Worm (Caenorhabditis elegans) whole organism, L3 larva: ENCODE measurements around the gene ZK507.1.

ENCODE experiments used
- R02D3.7 ChIP-seq: fragments of 150-350 bp; optimal IDR thresholded peaks from 2 replicates; lab custom pipeline; 2014; ENCODE audit warnings: missing biosample characterization, missing genetic modification characterization
- aly-2 ChIP-seq: fragments of 150-350 bp; optimal IDR thresholded peaks from 2 replicates; lab custom pipeline; 2014; ENCODE audit warnings: missing biosample characterization, missing genetic modification characterization
- ama-1 ChIP-seq: fragments of 150-350 bp; optimal IDR thresholded peaks from 2 replicates; lab custom pipeline; 2018
- ceh-16 ChIP-seq: sonication (generic microtip); optimal IDR thresholded peaks from 2 replicates; lab custom pipeline; 2017; ENCODE audit warnings: missing biosample characterization, missing genetic modification characterization
- ceh-9 ChIP-seq: sonication (generic microtip); optimal IDR thresholded peaks from 2 replicates; lab custom pipeline; 2018; ENCODE audit warnings: missing biosample characterization, missing genetic modification characterization
- daf-12 ChIP-seq: fragments of 150-350 bp; optimal IDR thresholded peaks from 2 replicates; lab custom pipeline; 2014; ENCODE audit warnings: missing biosample characterization, missing genetic modification reagents, missing genetic modification characterization
- elt-1 ChIP-seq: fragments of 150-350 bp; optimal IDR thresholded peaks from 2 replicates; lab custom pipeline; 2014; ENCODE audit warnings: missing biosample characterization, missing genetic modification characterization
- elt-2 ChIP-seq: sonication (generic microtip); optimal IDR thresholded peaks from 2 replicates; lab custom pipeline; 2016; ENCODE audit warnings: missing genetic modification reagents, mild to moderate bottlenecking, missing genetic modification characterization, missing compliant biosample characterization
- elt-3 ChIP-seq, 3 experiments: fragments of 150-350 bp in 1 of 3; sonication (generic microtip) in 2 of 3; optimal IDR thresholded peaks; 2 replicates in 2 of 3; 4 replicates in 1 of 3; lab custom pipeline; 2014 to 2017; ENCODE audit warnings: missing biosample characterization in 3 of 3, missing genetic modification characterization in 3 of 3
- eor-1 ChIP-seq, 2 experiments: fragments of 150-350 bp; optimal IDR thresholded peaks; 2 replicates each; lab custom pipeline; 2014 to 2018; ENCODE audit warnings: missing biosample characterization in 2 of 2, missing genetic modification characterization in 2 of 2
- fkh-2 ChIP-seq: fragments of 150-350 bp; optimal IDR thresholded peaks from 2 replicates; lab custom pipeline; 2014; ENCODE audit warnings: missing biosample characterization, missing genetic modification reagents, missing genetic modification characterization
- fos-1 ChIP-seq: fragments of 150-350 bp; optimal IDR thresholded peaks from 2 replicates; lab custom pipeline; 2014; ENCODE audit warnings: missing biosample characterization, missing genetic modification characterization
- hmg-11 ChIP-seq: sonication (generic microtip); optimal IDR thresholded peaks from 2 replicates; lab custom pipeline; 2016; ENCODE audit warnings: missing genetic modification characterization, missing compliant biosample characterization
- jun-1 ChIP-seq: fragments of 150-350 bp; optimal IDR thresholded peaks from 2 replicates; lab custom pipeline; 2014; ENCODE audit warnings: missing biosample characterization, missing genetic modification reagents, missing genetic modification characterization
- lin-15B ChIP-seq: fragments of 150-350 bp; optimal IDR thresholded peaks from 2 replicates; lab custom pipeline; 2014; ENCODE audit warnings: missing biosample characterization, missing genetic modification characterization
- lin-39 ChIP-seq: fragments of 150-350 bp; optimal IDR thresholded peaks from 2 replicates; lab custom pipeline; 2018; ENCODE audit warnings: missing biosample characterization, missing genetic modification reagents, missing genetic modification characterization
- lsy-12 ChIP-seq: sonication (generic microtip); optimal IDR thresholded peaks from 2 replicates; lab custom pipeline; 2016; ENCODE audit warnings: mild to moderate bottlenecking, missing genetic modification characterization, missing compliant biosample characterization
- mdl-1 ChIP-seq: fragments of 150-350 bp; optimal IDR thresholded peaks from 2 replicates; lab custom pipeline; 2014; ENCODE audit warnings: missing biosample characterization, missing genetic modification characterization
- mml-1 ChIP-seq: fragments of 150-350 bp; sonication (generic microtip); optimal IDR thresholded peaks from 3 replicates; lab custom pipeline; 2014; ENCODE audit warnings: missing biosample characterization, missing genetic modification characterization
- nfya-1 ChIP-seq: sonication (generic microtip); optimal IDR thresholded peaks from 2 replicates; lab custom pipeline; 2017; ENCODE audit warnings: missing genetic modification characterization, mild to moderate bottlenecking, missing compliant biosample characterization, antibody characterized with exemption, moderate library complexity; ENCODE audit not compliant: insufficient read depth
- nhr-11 ChIP-seq: fragments of 150-350 bp; optimal IDR thresholded peaks from 2 replicates; lab custom pipeline; 2014; ENCODE audit warnings: missing biosample characterization, missing genetic modification characterization
- nhr-12 ChIP-seq: fragments of 150-350 bp; optimal IDR thresholded peaks from 2 replicates; lab custom pipeline; 2014; ENCODE audit warnings: missing biosample characterization, missing genetic modification characterization
- nhr-23 ChIP-seq: fragments of 150-350 bp; optimal IDR thresholded peaks from 2 replicates; lab custom pipeline; 2014; ENCODE audit warnings: missing biosample characterization, missing genetic modification reagents, missing genetic modification characterization
- nhr-237 ChIP-seq: fragments of 150-350 bp; optimal IDR thresholded peaks from 2 replicates; lab custom pipeline; 2014; ENCODE audit warnings: missing biosample characterization, missing genetic modification characterization
- nhr-25 ChIP-seq: sonication (generic microtip); optimal IDR thresholded peaks from 2 replicates; lab custom pipeline; 2017; ENCODE audit warnings: missing biosample characterization, missing genetic modification characterization
- nhr-28 ChIP-seq: fragments of 150-350 bp; optimal IDR thresholded peaks from 2 replicates; lab custom pipeline; 2014; ENCODE audit warnings: missing biosample characterization, missing genetic modification characterization
- nhr-43 ChIP-seq: sonication (generic microtip); optimal IDR thresholded peaks from 2 replicates; lab custom pipeline; 2016; ENCODE audit warnings: mild to moderate bottlenecking, missing genetic modification characterization, missing compliant biosample characterization; ENCODE audit not compliant: poor library complexity, severe bottlenecking
- nhr-67 ChIP-seq: fragments of 150-350 bp; optimal IDR thresholded peaks from 2 replicates; lab custom pipeline; 2014; ENCODE audit warnings: missing biosample characterization, missing genetic modification characterization
- nhr-76 ChIP-seq: fragments of 150-350 bp; sonication (generic microtip); optimal IDR thresholded peaks from 5 replicates; lab custom pipeline; 2014; ENCODE audit warnings: missing biosample characterization, missing genetic modification characterization
- nhr-77 ChIP-seq: fragments of 150-350 bp; optimal IDR thresholded peaks from 2 replicates; lab custom pipeline; 2014; ENCODE audit warnings: missing biosample characterization, missing genetic modification characterization
- pha-4 ChIP-seq: fragments of 150-350 bp; optimal IDR thresholded peaks from 2 replicates; lab custom pipeline; 2014; ENCODE audit warnings: missing biosample characterization, missing genetic modification reagents, missing genetic modification characterization
- pqm-1 ChIP-seq: fragments of 150-350 bp; optimal IDR thresholded peaks from 2 replicates; lab custom pipeline; 2017; ENCODE audit warnings: missing biosample characterization, missing genetic modification characterization, inconsistent platforms
- sea-2 ChIP-seq: fragments of 150-350 bp; sonication (generic microtip); optimal IDR thresholded peaks from 4 replicates; lab custom pipeline; 2014; ENCODE audit warnings: missing biosample characterization, missing genetic modification reagents, missing genetic modification characterization
- skn-1 ChIP-seq: fragments of 150-350 bp; optimal IDR thresholded peaks from 2 replicates; lab custom pipeline; 2014; ENCODE audit warnings: missing biosample characterization, missing genetic modification characterization
- snpc-4 ChIP-seq: fragments of 150-350 bp; optimal IDR thresholded peaks from 2 replicates; lab custom pipeline; 2014; ENCODE audit warnings: missing biosample characterization, missing genetic modification characterization
- tbx-2 ChIP-seq: sonication (generic microtip); optimal IDR thresholded peaks from 2 replicates; lab custom pipeline; 2016; ENCODE audit warnings: mild to moderate bottlenecking, missing genetic modification characterization, missing compliant biosample characterization
- unc-39 ChIP-seq: sonication (generic microtip); optimal IDR thresholded peaks from 4 replicates; lab custom pipeline; 2017; ENCODE audit warnings: missing biosample characterization, missing genetic modification characterization
- ztf-11 ChIP-seq: fragments of 150-350 bp; optimal IDR thresholded peaks from 2 replicates; lab custom pipeline; 2014; ENCODE audit warnings: missing biosample characterization, missing genetic modification characterization
- ztf-4 ChIP-seq: fragments of 150-350 bp; optimal IDR thresholded peaks from 2 replicates; lab custom pipeline; 2014; ENCODE audit warnings: missing biosample characterization, missing genetic modification characterization

ZK507.1 gene

DNA sequence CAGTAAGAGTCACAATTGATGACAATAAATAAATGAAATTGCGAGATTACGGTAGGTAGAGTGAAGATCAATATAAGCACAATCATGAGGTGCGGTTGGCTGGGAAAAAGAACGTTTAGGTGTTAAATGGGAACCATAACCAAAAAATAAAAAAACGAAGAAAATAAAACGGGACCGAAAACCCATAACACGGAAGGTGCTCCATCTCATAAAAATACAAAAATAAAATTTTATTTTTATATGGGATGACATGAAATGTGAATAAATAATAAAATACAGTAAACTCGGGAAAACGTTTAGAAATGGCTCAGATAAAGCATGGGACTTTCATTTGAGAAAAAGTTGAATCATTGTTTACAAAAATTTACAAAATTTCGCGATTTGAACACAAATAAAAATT lies 25.6 kb downstream of the ZK507.1 start, which contains the start of gene F02A9.7:
TSS of gene F02A9.7 (minus strand) at position 101 of the 400 bp plus-strand sequence.
- no peak for TF ChIP-seq eor-1 (tag; optimal IDR thresholded peaks at IDR 0.05; lab: Kevin White, UChicago)
- no peak for TF ChIP-seq nhr-43 (tag; lab: Kevin White, UChicago)
- TF ChIP-seq, all 47 proteins: peak for 0

DNA sequence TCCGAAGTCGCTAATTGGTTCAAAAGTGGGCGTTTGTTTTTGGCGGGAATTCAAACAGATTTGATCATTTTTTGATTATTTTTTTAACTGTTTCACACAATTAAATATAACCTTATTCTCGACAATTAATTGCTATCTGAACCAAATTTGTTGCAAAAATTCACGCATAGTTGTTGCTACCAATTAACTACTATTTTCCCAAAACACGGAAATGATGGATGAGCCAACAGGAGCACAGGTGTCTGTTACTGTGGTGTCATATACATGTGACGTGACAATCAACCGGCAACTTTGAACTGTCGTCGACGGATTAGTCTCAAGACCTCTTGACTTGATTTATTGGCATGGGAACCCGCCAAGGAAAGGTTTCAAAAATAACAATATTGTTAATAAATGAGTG lies 28.4 kb downstream of the ZK507.1 start:
- TF ChIP-seq elt-2 (tag; lab: Kevin White, UChicago) (no peak), pha-4 (tag; lab: Kevin White, UChicago) (no peak), nhr-67 (tag; lab: Kevin White, UChicago) (no peak), nhr-28 (tag; lab: Kevin White, UChicago) (no peak), nhr-76 (no peak), ztf-11 (tag; lab: Kevin White, UChicago) (no peak), fkh-2 (tag; lab: Kevin White, UChicago) (no peak), nhr-77 (no peak), ama-1 (lab: Kevin White, UChicago) (no peak)
- TF ChIP-seq, all 47 proteins: peak for 0

DNA sequence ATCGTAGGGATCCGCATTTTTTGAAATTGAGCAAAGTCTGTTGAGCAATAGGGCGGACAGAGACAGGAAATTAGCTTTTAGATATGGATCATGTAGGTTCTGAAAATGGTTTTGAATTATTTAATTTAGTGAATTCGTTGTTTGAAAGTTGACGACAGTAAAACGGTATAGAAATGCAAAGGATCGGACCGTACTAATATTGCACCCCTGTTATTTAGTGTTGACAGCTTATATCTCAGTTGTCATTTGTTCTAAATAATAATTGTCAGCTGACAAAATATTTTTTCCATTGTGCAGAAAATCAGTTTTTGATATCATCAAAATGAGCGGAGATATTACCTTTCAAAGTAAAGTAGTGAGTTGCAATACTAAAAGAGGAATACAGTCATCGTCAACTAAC lies 29.7 kb downstream of the ZK507.1 start, which contains the start of gene lin-12:
TSS of gene lin-12 (minus strand) at position 101 of the 400 bp plus-strand sequence.
- no peak for TF ChIP-seq nhr-67 (tag; lab: Kevin White, UChicago)
- TF ChIP-seq nhr-77, result no peak
- no peak for TF ChIP-seq daf-12
- TF ChIP-seq hmg-11, result no peak
- no peak for TF ChIP-seq tbx-2 (tag; lab: Kevin White, UChicago)
- TF ChIP-seq nhr-237, result no peak
- TF ChIP-seq nhr-23 (tag; lab: Kevin White, UChicago), result no peak
- no peak for TF ChIP-seq nhr-25 (tag; lab: Kevin White, UChicago)
- TF ChIP-seq R02D3.7, result no peak
- TF ChIP-seq jun-1 (tag; lab: Kevin White, UChicago), result no peak
- TF ChIP-seq aly-2 (tag; lab: Kevin White, UChicago), result no peak
- no peak for TF ChIP-seq fos-1 (tag; lab: Kevin White, UChicago)
- no peak for TF ChIP-seq elt-1 (tag; lab: Kevin White, UChicago)
- TF ChIP-seq sea-2 (GFP tag; lab: Kevin White, UChicago), result no peak
- TF ChIP-seq nhr-28 (tag; lab: Kevin White, UChicago), result no peak
- no peak for TF ChIP-seq nhr-12
- TF ChIP-seq ceh-9 (tag; lab: Kevin White, UChicago), result no peak
- no peak for TF ChIP-seq eor-1 (tag; optimal IDR thresholded peaks at IDR 0.05; lab: Kevin White, UChicago)
- TF ChIP-seq, all 47 proteins: peak for 0

DNA sequence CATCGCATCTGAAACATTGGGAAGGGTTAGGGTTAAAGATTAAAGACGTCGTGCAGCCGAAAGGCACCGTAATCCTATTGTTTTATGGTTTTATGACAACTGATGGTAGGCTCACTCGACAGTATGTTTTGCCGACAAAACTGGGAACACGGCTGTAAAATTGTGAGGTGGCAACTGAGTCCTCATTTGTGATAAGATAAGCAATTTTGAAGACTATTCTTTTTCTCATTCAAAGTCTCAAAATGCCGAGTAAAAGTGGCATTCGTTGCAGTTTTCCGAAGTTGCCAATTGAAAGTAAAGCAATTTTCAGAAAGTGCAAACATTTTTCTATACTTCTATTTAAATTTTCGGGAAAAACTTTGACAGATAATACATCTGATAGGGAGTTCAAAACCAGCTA lies 31.4 kb downstream of the ZK507.1 start:
- TF ChIP-seq lin-39 (no peak), nhr-11 (tag; lab: Kevin White, UChicago) (no peak), pqm-1 (peak; percentile 4), hmg-11 (no peak), unc-39 (no peak), mml-1 (tag; lab: Kevin White, UChicago) (no peak), R02D3.7 (no peak), elt-2 (tag; lab: Kevin White, UChicago) (peak; percentile 55)

DNA sequence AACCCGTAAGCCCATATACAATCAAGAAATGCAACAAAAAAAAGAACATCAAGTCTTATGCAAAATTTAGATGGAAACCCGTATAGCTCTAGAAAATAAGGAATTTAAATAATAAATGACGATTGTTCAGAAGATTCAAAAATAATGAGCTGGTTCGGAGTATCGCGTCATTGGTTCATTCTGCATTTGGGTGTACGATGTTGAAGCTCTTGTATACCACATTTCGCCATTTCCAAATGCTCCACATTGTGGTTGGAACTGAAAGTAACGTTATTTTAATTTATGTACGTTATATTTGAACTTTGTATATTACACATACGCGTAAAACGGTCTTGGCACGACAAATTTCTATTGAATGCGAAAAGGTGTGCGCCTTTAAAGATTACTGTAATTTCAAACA lies 40.8 kb downstream of the ZK507.1 start:
- TF ChIP-seq nhr-237, result no peak
- TF ChIP-seq R02D3.7, result no peak
- peak; percentile 17 for TF ChIP-seq elt-2 (tag; lab: Kevin White, UChicago)
- peak; percentile 38 for TF ChIP-seq fos-1 (tag; lab: Kevin White, UChicago)
- TF ChIP-seq hmg-11, result no peak
- TF ChIP-seq ama-1 (lab: Kevin White, UChicago), result peak; percentile 17
- TF ChIP-seq lin-15B (tag; lab: Kevin White, UChicago), result no peak
- peak; percentile 50 for TF ChIP-seq nhr-77
- no peak for TF ChIP-seq skn-1 (tag; lab: Kevin White, UChicago)
- TF ChIP-seq pha-4 (tag; lab: Kevin White, UChicago), result peak; percentile 3
- TF ChIP-seq nhr-25 (tag; lab: Kevin White, UChicago), result no peak

DNA sequence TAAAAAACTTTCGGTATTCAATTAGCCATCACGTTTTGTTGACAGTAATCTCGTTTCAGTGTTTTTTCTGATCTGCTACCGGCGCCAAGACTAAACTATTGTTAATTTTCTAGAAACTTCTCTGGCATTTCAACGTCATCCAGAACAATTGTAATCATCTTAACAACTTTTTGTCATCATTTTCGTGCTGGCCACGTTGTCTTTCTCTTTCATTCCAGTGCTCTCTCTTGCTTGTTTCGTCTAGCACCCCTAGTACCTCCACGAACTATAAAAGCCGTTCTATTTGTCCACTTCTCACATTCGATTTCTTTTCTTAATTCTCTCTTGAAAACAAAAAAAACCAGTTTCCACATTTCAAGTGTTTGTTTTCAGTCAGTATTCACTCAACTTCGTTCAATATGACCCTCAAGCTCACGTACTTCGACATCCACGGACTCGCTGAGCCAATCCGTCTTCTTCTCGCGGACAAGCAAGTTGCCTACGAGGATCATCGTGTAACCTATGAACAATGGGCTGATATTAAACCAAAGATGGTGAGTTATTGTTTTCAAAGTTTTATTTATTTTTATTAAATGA lies 42.1 kb downstream of the ZK507.1 start, which contains the start of gene gst-1:
TSS of gene gst-1 (plus strand) at position 373 of the 576 bp plus-strand sequence.
- TF ChIP-seq nhr-25 (tag; lab: Kevin White, UChicago), result no peak
- TF ChIP-seq nhr-11 (tag; lab: Kevin White, UChicago), result no peak
- TF ChIP-seq eor-1 (tag; optimal IDR thresholded peaks at IDR 0.05; lab: Kevin White, UChicago), result no peak
- TF ChIP-seq mdl-1, result no peak
- TF ChIP-seq R02D3.7, result no peak
- TF ChIP-seq fkh-2 (tag; lab: Kevin White, UChicago), result no peak
- peak; percentile 11 for TF ChIP-seq lsy-12 (tag; lab: Kevin White, UChicago)
- no peak for TF ChIP-seq nhr-67 (tag; lab: Kevin White, UChicago)
- no peak for TF ChIP-seq ceh-16 (tag; lab: Kevin White, UChicago)
- TF ChIP-seq fos-1 (tag; lab: Kevin White, UChicago), result no peak
- TF ChIP-seq ceh-9 (tag; lab: Kevin White, UChicago), result no peak
- peak; percentile 38 for TF ChIP-seq nfya-1 (tag; lab: Kevin White, UChicago)
- TF ChIP-seq hmg-11, result peak; percentile 4
- TF ChIP-seq ztf-4 (tag; lab: Kevin White, UChicago), result no peak
- TF ChIP-seq elt-3 (tag; optimal IDR thresholded peaks at IDR 0.05; lab: Kevin White, UChicago), result no peak
- no peak for TF ChIP-seq snpc-4 (tag; lab: Kevin White, UChicago)
- TF ChIP-seq skn-1 (tag; lab: Kevin White, UChicago), result peak; percentile 94
- no peak for TF ChIP-seq nhr-12
- no peak for TF ChIP-seq unc-39
- TF ChIP-seq daf-12, result no peak
- no peak for TF ChIP-seq tbx-2 (tag; lab: Kevin White, UChicago)
- no peak for TF ChIP-seq nhr-237
- TF ChIP-seq aly-2 (tag; lab: Kevin White, UChicago), result no peak
- TF ChIP-seq lin-15B (tag; lab: Kevin White, UChicago), result no peak
- no peak for TF ChIP-seq sea-2 (GFP tag; lab: Kevin White, UChicago)
